Fruit fly (Drosophila melanogaster): ENCODE results near the gene CG33493.

CG33493 gene

DNA sequence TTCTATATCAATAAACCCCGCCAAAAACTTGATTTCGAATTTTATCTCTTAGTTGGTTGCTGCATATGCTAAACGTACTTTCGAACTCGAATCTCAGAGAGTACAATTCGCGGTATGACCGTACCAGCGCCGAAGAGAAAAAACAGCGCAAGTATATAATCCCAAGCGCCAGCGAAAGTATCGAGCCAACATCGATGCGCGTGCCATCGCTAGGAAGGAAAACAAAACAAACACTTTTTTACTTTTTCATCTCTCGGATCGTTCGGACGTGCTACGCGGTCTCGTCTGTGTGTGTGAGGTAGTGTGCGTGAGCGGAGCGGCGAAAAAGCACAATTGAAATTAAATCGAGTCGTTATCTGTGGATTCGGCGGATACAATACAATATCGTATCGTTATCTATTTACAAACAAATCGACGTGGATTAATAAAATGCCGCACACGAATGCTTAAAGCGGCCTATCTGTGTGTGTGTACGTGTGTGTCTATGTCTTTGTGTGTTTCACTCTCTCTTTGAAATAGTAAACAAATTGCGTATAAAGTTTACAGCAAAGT lies 28.4 kb downstream of the CG33493 start, which contains the start of gene simj (continued):
- TF ChIP-seq Hsf (GFP tag; optimal IDR thresholded peaks at IDR 0.05) (peak; percentile 51), CG15073 (GFP tag; optimal IDR thresholded peaks at IDR 0.05) (no peak), NC2α (GFP tag; optimal IDR thresholded peaks at IDR 0.05) (no peak), CG4282 (GFP tag; optimal IDR thresholded peaks at IDR 0.05) (peak; percentile 55), Usf (GFP tag; optimal IDR thresholded peaks at IDR 0.05) (no peak), CG8478 (optimal IDR thresholded peaks at IDR 0.05) (no peak), ERR (GFP tag; optimal IDR thresholded peaks at IDR 0.05) (peak; percentile 67), Dip2 (GFP tag; IDR thresholded peaks at IDR 0.05) (no peak), CG9437 (GFP tag; optimal IDR thresholded peaks at IDR 0.05) (no peak), CG2712 (tag; optimal IDR thresholded peaks at IDR 0.05) (peak; percentile 62), MTF-1 (GFP tag; optimal IDR thresholded peaks at IDR 0.05; ENCODE audit: borderline replicate concordance) (peak; percentile 58), CG33213 (GFP tag; optimal IDR thresholded peaks at IDR 0.05) (peak; percentile 69), C15 (GFP tag; IDR thresholded peaks at IDR 0.05) (no peak), chn (GFP tag; optimal IDR thresholded peaks at IDR 0.05) (peak; percentile 41), eyg (GFP tag; optimal IDR thresholded peaks at IDR 0.05) (peak; percentile 28), peb (GFP tag; IDR thresholded peaks at IDR 0.05) (no peak), Hand (GFP tag; optimal IDR thresholded peaks at IDR 0.05) (peak; percentile 3), her (GFP tag; optimal IDR thresholded peaks at IDR 0.05) (peak; percentile 80), otp (GFP tag; IDR thresholded peaks at IDR 0.05) (0 out of 3 replicates have a peak, but pooled peaks have one; percentile 21), CG7556 (GFP tag; optimal IDR thresholded peaks at IDR 0.05) (no peak), lmd (GFP tag; IDR thresholded peaks at IDR 0.05) (no peak), psq (GFP tag; optimal IDR thresholded peaks at IDR 0.05) (peak; percentile 24), CG8281 (tag; optimal IDR thresholded peaks at IDR 0.05) (no peak), croc (GFP tag; conservative IDR thresholded peaks at IDR 0.05) (no peak), Taf1 (GFP tag; IDR thresholded peaks at IDR 0.05) (no peak; the same call in 1 of the 2 replicates), Camta (GFP tag; optimal IDR thresholded peaks at IDR 0.05) (no peak), ind (GFP tag; optimal IDR thresholded peaks at IDR 0.05) (no peak), CG2889 (GFP tag; IDR thresholded peaks at IDR 0.05) (no peak), jing (GFP tag; optimal IDR thresholded peaks at IDR 0.05) (no peak), tap (tag; optimal IDR thresholded peaks at IDR 0.05) (no peak), CTCF (GFP tag; optimal IDR thresholded peaks at IDR 0.05) (peak; percentile 71), ewg (GFP tag; optimal IDR thresholded peaks at IDR 0.05) (peak; percentile 67), btn (GFP tag; optimal IDR thresholded peaks at IDR 0.05) (no peak), Adf1 (GFP tag; IDR thresholded peaks at IDR 0.05) (peak; percentile 68; the same call in 1 of the 2 replicates), Pdp1 (GFP tag; optimal IDR thresholded peaks at IDR 0.05) (peak; percentile 38 to 55), pros (GFP tag; optimal IDR thresholded peaks at IDR 0.05) (peak; percentile 18), aop (GFP tag; IDR thresholded peaks at IDR 0.05) (no peak), CG8944 (GFP tag; optimal IDR thresholded peaks at IDR 0.05) (peak; percentile 39), CG15601 (tag; optimal IDR thresholded peaks at IDR 0.05) (peak; percentile 38), ATbp (GFP tag; optimal IDR thresholded peaks at IDR 0.05) (peak; percentile 63), chm (GFP tag; IDR thresholded peaks at IDR 0.05) (peak; percentile 95), danr (GFP tag; IDR thresholded peaks at IDR 0.05) (no peak), CG12744 (GFP tag; optimal IDR thresholded peaks at IDR 0.05) (peak; percentile 12), Sry-β (GFP tag; optimal IDR thresholded peaks at IDR 0.05) (no peak), Lim3 (GFP tag; IDR thresholded peaks at IDR 0.05) (no peak), CG4404 (GFP tag; IDR thresholded peaks at IDR 0.05) (no peak), CG4617 (GFP tag; optimal IDR thresholded peaks at IDR 0.05; ENCODE audit: borderline replicate concordance) (peak; percentile 50), Hr39 (optimal IDR thresholded peaks at IDR 0.05) (no peak), TFAM (GFP tag; optimal IDR thresholded peaks at IDR 0.05) (no peak), Hmx (GFP tag; optimal IDR thresholded peaks at IDR 0.05) (no peak), CG9609 (GFP tag; optimal IDR thresholded peaks at IDR 0.05) (no peak), rib (GFP tag; IDR thresholded peaks at IDR 0.05) (peak; percentile 70; the same call in 1 of the 2 replicates), zfh2 (GFP tag; optimal IDR thresholded peaks at IDR 0.05) (peak; percentile 38)

Measured in whole organism, embryonic.